Fruit fly (Drosophila melanogaster): Measurements from ENCODE around the gene CG14607.

- no peak for TF ChIP-seq CG8478 (optimal IDR thresholded peaks at IDR 0.05)
- no peak for TF ChIP-seq CTCF (optimal IDR thresholded peaks at IDR 0.05)
Observed at dm6 chr3R:7246889-7247288, 5.3 kb downstream of the CG14607 start, which contains the start of the genes Noc3 and CG10053.

Measured in S2 (cell line).